Worm (Caenorhabditis elegans): Measurements from ENCODE around the gene R10E4.11.

- TF ChIP-seq unc-62 (GFP tag; optimal IDR thresholded peaks at IDR 0.05), result no peak
- TF ChIP-seq elt-1 (tag; optimal IDR thresholded peaks at IDR 0.05), result no peak
- TF ChIP-seq lsy-2 (tag; optimal IDR thresholded peaks at IDR 0.05), result peak; percentile 52 to 91
- no peak for TF ChIP-seq ZK546.5 (tag; optimal IDR thresholded peaks at IDR 0.05)
- no peak for TF ChIP-seq ztf-11 (tag; optimal IDR thresholded peaks at IDR 0.05)
- TF ChIP-seq snpc-4 (tag; optimal IDR thresholded peaks at IDR 0.05), result peak; percentile 35
- no peak for TF ChIP-seq zag-1 (tag; optimal IDR thresholded peaks at IDR 0.05)
Measured at ce11 chrIII:4313061-4313962, 12.5 kb upstream of the R10E4.11 start, which contains the start of the genes evl-14 and dcn-1.

All from whole organism, L2 larva.